Worm (Caenorhabditis elegans) whole organism, L4 larva: ENCODE results near the gene cest-2.3.

Experiments used
- fkh-10 ChIP-seq: fragments of 150-350 bp; optimal IDR thresholded peaks from 2 replicates; lab custom pipeline; 2014; ENCODE audit warnings: missing biosample characterization, missing genetic modification reagents, missing genetic modification characterization
- nhr-237 ChIP-seq: sonication (generic microtip); optimal IDR thresholded peaks from 2 replicates; lab custom pipeline; 2017; ENCODE audit warnings: missing biosample characterization, missing genetic modification characterization
- pha-4 ChIP-seq, 2 experiments: fragments of 150-350 bp in 1 of 2; fragments of 200-800 bp in 1 of 2; sonication (Bioruptor generic) in 1 of 2; IDR thresholded peaks in 1 of 2; optimal IDR thresholded peaks in 1 of 2; 2 replicates each; pipeline versions ENCODE4 v1.3.6 to Lab custom; 2014 to 2022; ENCODE audit warnings: missing genetic modification characterization in 2 of 2, missing genetic modification reagents in 2 of 2, missing biosample characterization in 1 of 2, missing compliant biosample characterization in 1 of 2

DNA sequence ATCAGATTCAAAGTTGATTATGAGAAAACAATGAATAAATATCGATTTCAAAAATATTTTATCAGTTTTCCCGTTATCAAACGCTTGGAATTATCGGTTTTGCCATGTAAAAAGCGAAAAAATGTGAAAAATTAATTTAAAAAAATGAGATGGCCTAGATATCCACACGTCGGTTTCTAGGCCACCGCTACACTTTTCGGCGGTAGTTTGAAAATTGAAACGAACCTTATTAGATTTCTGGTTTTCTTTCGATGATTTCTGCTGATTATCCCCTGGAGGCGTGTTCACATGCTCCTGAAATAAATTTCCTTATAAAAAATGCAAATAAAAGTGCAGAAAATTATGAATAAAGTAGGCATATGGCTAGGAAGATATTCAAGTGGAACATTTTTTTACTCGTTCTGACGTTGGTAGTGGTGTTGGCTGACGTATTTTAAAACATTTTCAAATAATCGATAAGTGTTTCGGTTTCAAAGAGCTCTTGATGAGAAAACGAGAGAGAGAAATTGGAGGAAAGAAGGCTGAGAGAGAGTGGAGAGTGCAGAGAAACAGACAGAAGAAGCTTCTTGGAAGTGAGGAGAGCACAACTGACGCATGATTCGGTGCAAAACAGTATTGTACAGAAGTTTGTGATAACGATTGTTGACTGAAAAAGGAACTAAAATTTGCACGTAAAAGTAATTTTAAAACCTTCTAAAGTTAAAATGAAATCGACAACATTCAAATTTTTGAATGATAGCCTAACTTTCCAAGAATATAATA, 49.6 kb downstream of the cest-2.3 start:
- no peak for TF ChIP-seq pha-4 (GFP tag; IDR thresholded peaks at IDR 0.05; lab: Robert Waterston, UW)
- TF ChIP-seq pha-4 (tag; optimal IDR thresholded peaks at IDR 0.05; lab: Kevin White, UChicago), result no peak
- no peak for TF ChIP-seq nhr-237
- no peak for TF ChIP-seq fkh-10
